Worm (Caenorhabditis elegans) whole organism, young adult: Measurements from ENCODE around the gene mif-4.
A peak's percentile ranks its signal among the peaks of the same experiment; 100 is the strongest.

Experiments
- B0261.1 ChIP-seq: sonication (generic microtip); optimal IDR thresholded peaks from 2 replicates; lab custom pipeline; 2016; ENCODE audit warnings: mild to moderate bottlenecking, missing genetic modification characterization, moderate library complexity, missing compliant biosample characterization
- B0336.3 ChIP-seq: fragments of 200-800 bp; sonication (Bioruptor generic); IDR thresholded peaks from 2 replicates; pipeline ENCODE4 v1.3.6; 2022; ENCODE audit warnings: missing genetic modification characterization, missing compliant biosample characterization
- D2030.7 ChIP-seq: fragments of 200-800 bp; sonication (Bioruptor generic); IDR thresholded peaks from 2 replicates; pipeline ENCODE4 v1.3.6; 2022; ENCODE audit warnings: missing genetic modification reagents, missing genetic modification characterization, missing compliant biosample characterization
- F57A8.1 ChIP-seq: fragments of 200-800 bp; sonication (Bioruptor generic); optimal IDR thresholded peaks from 2 replicates; lab custom pipeline; 2018; ENCODE audit warnings: mild to moderate bottlenecking, missing genetic modification characterization, moderate library complexity, missing compliant biosample characterization
- T26A5.8 ChIP-seq: sonication (generic microtip); optimal IDR thresholded peaks from 2 replicates; lab custom pipeline; 2016; ENCODE audit warnings: missing genetic modification characterization, missing compliant biosample characterization
- Y53F4B.3 ChIP-seq: fragments of 200-800 bp; sonication (Bioruptor generic); IDR thresholded peaks from 2 replicates; pipeline ENCODE4 v1.3.6; 2022; ENCODE audit warnings: missing genetic modification reagents, missing genetic modification characterization, missing compliant biosample characterization
- Y53G8AR.9 ChIP-seq: fragments of 200-800 bp; sonication (Bioruptor generic); conservative IDR thresholded peaks from 2 replicates; pipeline ENCODE4 v1.3.6; 2022; ENCODE audit warnings: missing genetic modification reagents, missing genetic modification characterization, missing compliant biosample characterization
- Y79H2A.3 ChIP-seq: fragments of 200-800 bp; sonication (Bioruptor generic); conservative IDR thresholded peaks from 2 replicates; pipeline ENCODE4 v1.3.6; 2022; ENCODE audit warnings: missing genetic modification reagents, missing genetic modification characterization, missing compliant biosample characterization
- ZK185.1 ChIP-seq: sonication (generic microtip); optimal IDR thresholded peaks from 2 replicates; lab custom pipeline; 2016; ENCODE audit warnings: mild to moderate bottlenecking, missing genetic modification characterization, missing compliant biosample characterization; ENCODE audit not compliant: poor library complexity, severe bottlenecking
- aptf-2 ChIP-seq: fragments of 200-800 bp; sonication (Bioruptor generic); conservative IDR thresholded peaks from 2 replicates; pipeline ENCODE4 v1.3.6; 2022; ENCODE audit warnings: missing genetic modification reagents, missing genetic modification characterization, missing compliant biosample characterization
- atf-7 ChIP-seq: sonication (generic microtip); optimal IDR thresholded peaks from 2 replicates; lab custom pipeline; 2017; ENCODE audit warnings: mild to moderate bottlenecking, missing genetic modification characterization, missing compliant biosample characterization
- cebp-1 ChIP-seq, 2 experiments: fragments of 200-800 bp in 1 of 2; sonication (Bioruptor generic) in 1 of 2; sonication (generic microtip) in 1 of 2; IDR thresholded peaks in 1 of 2; optimal IDR thresholded peaks in 1 of 2; 2 replicates each; pipeline versions ENCODE4 v1.3.6 to Lab custom; 2017 to 2022; ENCODE audit warnings: missing compliant biosample characterization in 2 of 2, missing genetic modification characterization in 2 of 2, mild to moderate bottlenecking in 1 of 2, missing genetic modification reagents in 1 of 2, moderate library complexity in 1 of 2
- ceh-100 ChIP-seq: fragments of 200-800 bp; sonication (Bioruptor generic); IDR thresholded peaks from 2 replicates; pipeline ENCODE4 v1.3.6; 2022; ENCODE audit warnings: missing genetic modification reagents, missing genetic modification characterization, missing compliant biosample characterization
- ceh-58 ChIP-seq: fragments of 200-800 bp; sonication (Bioruptor generic); IDR thresholded peaks from 2 replicates; pipeline ENCODE4 v1.3.6; 2022; ENCODE audit warnings: missing genetic modification characterization, missing compliant biosample characterization
- ceh-91 ChIP-seq: fragments of 200-800 bp; sonication (Bioruptor generic); IDR thresholded peaks from 2 replicates; pipeline ENCODE4 v1.3.6; 2022; ENCODE audit warnings: missing genetic modification reagents, missing genetic modification characterization, missing compliant biosample characterization
- chd-7 ChIP-seq: sonication (generic microtip); optimal IDR thresholded peaks from 2 replicates; lab custom pipeline; 2016; ENCODE audit warnings: mild to moderate bottlenecking, missing genetic modification characterization, moderate library complexity, missing compliant biosample characterization
- die-1 ChIP-seq: sonication (generic microtip); optimal IDR thresholded peaks from 2 replicates; lab custom pipeline; 2016; ENCODE audit warnings: missing genotype, mild to moderate bottlenecking, missing genetic modification characterization, missing compliant biosample characterization
- dox-1 ChIP-seq: fragments of 200-800 bp; sonication (Bioruptor generic); IDR thresholded peaks from 2 replicates; pipeline ENCODE4 v1.3.6; 2022; ENCODE audit warnings: missing genetic modification reagents, missing genetic modification characterization, missing compliant biosample characterization
- efl-1 ChIP-seq: fragments of 150-350 bp; optimal IDR thresholded peaks from 2 replicates; lab custom pipeline; 2014; ENCODE audit warnings: missing biosample characterization, missing genetic modification reagents, missing genetic modification characterization
- egl-18 ChIP-seq: fragments of 200-800 bp; sonication (Bioruptor generic); IDR thresholded peaks from 2 replicates; pipeline ENCODE4 v1.3.6; 2022; ENCODE audit warnings: missing genetic modification reagents, missing genetic modification characterization, missing compliant biosample characterization
- fkh-3 ChIP-seq: sonication (generic microtip); optimal IDR thresholded peaks from 2 replicates; lab custom pipeline; 2016; ENCODE audit warnings: mild to moderate bottlenecking, missing genetic modification characterization, missing compliant biosample characterization
- him-1 ChIP-seq: sonication (generic microtip); optimal IDR thresholded peaks from 2 replicates; lab custom pipeline; 2016; ENCODE audit warnings: missing genotype, missing genetic modification reagents, missing genetic modification characterization, missing compliant biosample characterization
- hlh-12 ChIP-seq: sonication (generic microtip); optimal IDR thresholded peaks from 2 replicates; lab custom pipeline; 2016; ENCODE audit warnings: missing genetic modification characterization, missing compliant biosample characterization
- lin-35 ChIP-seq, 3 experiments: fragments of 150-350 bp in 2 of 3; sonication (generic microtip) in 1 of 3; optimal IDR thresholded peaks; 2 replicates each; lab custom pipeline; 2014 to 2018; ENCODE audit warnings: missing biosample characterization in 3 of 3, missing genetic modification characterization in 3 of 3, missing genetic modification reagents in 3 of 3
- madf-8 ChIP-seq: fragments of 200-800 bp; sonication (Bioruptor generic); conservative IDR thresholded peaks from 2 replicates; pipeline ENCODE4 v1.3.6; 2022; ENCODE audit warnings: missing genetic modification reagents, missing genetic modification characterization, missing compliant biosample characterization
- nfya-1 ChIP-seq: sonication (generic microtip); optimal IDR thresholded peaks from 2 replicates; lab custom pipeline; 2017; ENCODE audit warnings: antibody characterized with exemption, missing compliant biosample characterization, missing genetic modification characterization, borderline replicate concordance; ENCODE audit not compliant: insufficient read depth
- nhr-80 ChIP-seq: sonication (generic microtip); optimal IDR thresholded peaks from 2 replicates; lab custom pipeline; 2016; ENCODE audit warnings: missing genetic modification characterization, missing compliant biosample characterization
- pbrm-1 ChIP-seq: fragments of 200-800 bp; sonication (Bioruptor generic); IDR thresholded peaks from 2 replicates; pipeline ENCODE4 v1.3.6; 2022; ENCODE audit warnings: missing genetic modification reagents, missing genetic modification characterization, missing compliant biosample characterization
- pha-4 ChIP-seq: fragments of 150-350 bp; sonication (generic microtip); optimal IDR thresholded peaks from 2 replicates; lab custom pipeline; 2014; ENCODE audit warnings: missing biosample characterization, missing genetic modification reagents, missing genetic modification characterization
- rcor-1 ChIP-seq: fragments of 200-800 bp; sonication (Bioruptor generic); IDR thresholded peaks from 2 replicates; pipeline ENCODE4 v1.3.6; 2022; ENCODE audit warnings: missing genetic modification reagents, missing genetic modification characterization, missing compliant biosample characterization
- rec-8 ChIP-seq, 2 experiments: sonication (generic microtip); optimal IDR thresholded peaks; 2 replicates each; lab custom pipeline; 2016; ENCODE audit warnings: mild to moderate bottlenecking in 2 of 2, missing genetic modification characterization in 2 of 2, missing genetic modification reagents in 2 of 2, missing genotype in 2 of 2, missing biosample characterization in 1 of 2, missing compliant biosample characterization in 1 of 2, moderate library complexity in 1 of 2
- repo-1 ChIP-seq: sonication (generic microtip); optimal IDR thresholded peaks from 2 replicates; lab custom pipeline; 2017; ENCODE audit warnings: mild to moderate bottlenecking, missing genetic modification characterization, missing compliant biosample characterization
- sea-2 ChIP-seq: fragments of 200-800 bp; sonication (Bioruptor generic); IDR thresholded peaks from 2 replicates; pipeline ENCODE4 v1.3.6; 2022; ENCODE audit warnings: missing genetic modification characterization, missing compliant biosample characterization
- snpc-4 ChIP-seq, 5 experiments: fragments of 150-350 bp in 1 of 5; sonication (generic microtip) in 4 of 5; optimal IDR thresholded peaks; 2 replicates each; lab custom pipeline; 2014 to 2018; ENCODE audit warnings: missing genetic modification characterization in 5 of 5, missing biosample characterization in 3 of 5, antibody characterized with exemption in 2 of 5, mild to moderate bottlenecking in 2 of 5, missing compliant biosample characterization in 2 of 5, missing genotype in 2 of 5, moderate library complexity in 2 of 5, missing genetic modification reagents in 1 of 5
- somi-1 ChIP-seq: fragments of 200-800 bp; sonication (Bioruptor generic); optimal IDR thresholded peaks from 2 replicates; lab custom pipeline; 2018; ENCODE audit warnings: mild to moderate bottlenecking, missing genetic modification characterization, missing compliant biosample characterization
- unc-130 ChIP-seq: sonication (generic microtip); optimal IDR thresholded peaks from 2 replicates; lab custom pipeline; 2016; ENCODE audit warnings: missing genetic modification reagents, missing genetic modification characterization, missing compliant biosample characterization
- xnd-1 ChIP-seq: sonication (generic microtip); optimal IDR thresholded peaks from 2 replicates; lab custom pipeline; 2016; ENCODE audit warnings: missing genotype, missing genetic modification reagents, missing genetic modification characterization, missing compliant biosample characterization
- zfh-2 ChIP-seq: fragments of 200-800 bp; sonication (Bioruptor generic); conservative IDR thresholded peaks from 2 replicates; pipeline ENCODE4 v1.3.6; 2022; ENCODE audit warnings: missing genetic modification reagents, missing genetic modification characterization, missing compliant biosample characterization
- ztf-22 ChIP-seq: fragments of 200-800 bp; sonication (Bioruptor generic); optimal IDR thresholded peaks from 2 replicates; lab custom pipeline; 2018; ENCODE audit warnings: mild to moderate bottlenecking, missing genetic modification characterization, moderate library complexity, missing compliant biosample characterization
- ztf-3 ChIP-seq: fragments of 200-800 bp; sonication (Bioruptor generic); optimal IDR thresholded peaks from 2 replicates; lab custom pipeline; 2018; ENCODE audit warnings: mild to moderate bottlenecking, missing genetic modification characterization, missing compliant biosample characterization

Gene mif-4

DNA sequence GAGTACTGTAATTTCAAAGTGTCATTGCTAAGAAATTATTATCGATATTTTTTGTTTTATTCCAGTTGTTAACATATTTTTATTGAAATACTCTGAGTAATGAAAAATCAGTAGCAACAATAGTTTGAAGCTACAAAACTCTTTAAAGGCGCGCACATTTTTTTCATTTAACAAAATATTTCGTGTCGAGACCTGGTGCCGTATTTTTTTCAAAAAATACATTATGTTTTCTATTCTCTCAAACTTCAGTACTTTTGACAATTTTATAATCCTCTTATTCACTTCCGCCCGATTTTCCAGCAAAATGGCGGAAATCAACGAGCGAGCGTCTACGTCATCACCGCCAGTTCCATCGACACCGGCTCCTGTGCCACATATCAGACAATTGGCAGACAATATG lies 1.9 kb downstream of the mif-4 start, which contains the start of gene blos-2:
Gene blos-2, plus strand, starts transcription at position 301 of the 400 bp plus-strand sequence.
- TF ChIP-seq repo-1 = peak; percentile 17
- no peak for TF ChIP-seq aptf-2 (GFP tag; lab: Robert Waterston, UW)

DNA sequence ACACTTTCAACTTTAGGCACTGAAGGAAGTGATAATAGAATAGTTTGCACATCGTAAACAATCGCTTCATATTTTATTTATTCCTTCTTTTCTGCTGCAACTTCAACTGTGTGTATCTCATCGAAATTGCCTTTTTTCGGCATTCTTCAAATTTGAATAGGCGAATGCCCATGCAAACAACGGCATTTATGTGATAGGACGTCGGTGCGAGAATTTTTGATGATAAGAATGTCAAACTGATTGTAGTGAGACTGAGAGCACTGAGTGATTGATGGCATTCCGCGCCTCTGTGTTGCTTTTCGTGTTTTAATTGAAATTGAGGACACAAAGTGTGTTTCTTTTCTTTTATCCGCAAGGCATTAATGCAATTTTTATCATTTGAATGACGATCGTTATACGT lies 5.0 kb downstream of the mif-4 start:
- TF ChIP-seq rcor-1 (GFP tag; lab: Robert Waterston, UW) = no peak
- TF ChIP-seq hlh-12 (tag; lab: Kevin White, UChicago) = no peak
- no peak for TF ChIP-seq ZK185.1 (tag; lab: Kevin White, UChicago)
- TF ChIP-seq rec-8 (tag; optimal IDR thresholded peaks at IDR 0.05; lab: Kevin White, UChicago) = no peak
- no peak for TF ChIP-seq Y79H2A.3 (GFP tag; lab: Robert Waterston, UW)
- no peak for TF ChIP-seq ztf-3 (GFP tag; lab: Kevin White, UChicago)
- TF ChIP-seq ceh-91 = no peak
- no peak for TF ChIP-seq pha-4 (tag; lab: Kevin White, UChicago)
- no peak for TF ChIP-seq T26A5.8 (tag; lab: Kevin White, UChicago)
- TF ChIP-seq B0336.3 (GFP tag; lab: Robert Waterston, UW) = 0 out of 2 replicates have a peak, but pooled peaks have one; percentile 32
- no peak for TF ChIP-seq lin-35 (GFP tag; optimal IDR thresholded peaks at IDR 0.05; lab: Kevin White, UChicago)
- TF ChIP-seq ztf-22 (GFP tag; lab: Kevin White, UChicago) = no peak
- no peak for TF ChIP-seq zfh-2 (GFP tag; lab: Robert Waterston, UW)
- TF ChIP-seq sea-2 = no peak
- TF ChIP-seq pbrm-1 = no peak
- no peak for TF ChIP-seq madf-8 (GFP tag; lab: Robert Waterston, UW)
- no peak for TF ChIP-seq D2030.7
- no peak for TF ChIP-seq B0261.1
- TF ChIP-seq egl-18 (GFP tag; lab: Robert Waterston, UW) = no peak
- no peak for TF ChIP-seq nfya-1
- no peak for TF ChIP-seq cebp-1 (GFP tag; IDR thresholded peaks at IDR 0.05; lab: Robert Waterston, UW)
- TF ChIP-seq cebp-1 (tag; optimal IDR thresholded peaks at IDR 0.05; lab: Kevin White, UChicago) = peak; percentile 40
- TF ChIP-seq repo-1 = no peak
- TF ChIP-seq xnd-1 (tag; lab: Kevin White, UChicago) = no peak
- no peak for TF ChIP-seq him-1
- no peak for TF ChIP-seq F57A8.1
- TF ChIP-seq somi-1 (GFP tag; lab: Kevin White, UChicago) = no peak
- TF ChIP-seq die-1 (tag; lab: Kevin White, UChicago) = no peak
- TF ChIP-seq ceh-58 = 0 out of 2 replicates have a peak, but pooled peaks have one; percentile 29
- TF ChIP-seq efl-1 (GFP tag; lab: Kevin White, UChicago) = no peak
- no peak for TF ChIP-seq chd-7
- no peak for TF ChIP-seq snpc-4 (GFP tag; optimal IDR thresholded peaks at IDR 0.05; lab: Kevin White, UChicago)
- TF ChIP-seq snpc-4 (tag; optimal IDR thresholded peaks at IDR 0.05; lab: Kevin White, UChicago) = no peak
- TF ChIP-seq fkh-3 (tag; lab: Kevin White, UChicago) = no peak
- no peak for TF ChIP-seq ceh-100
- TF ChIP-seq dox-1 (GFP tag; lab: Robert Waterston, UW) = peak; percentile 57
- no peak for TF ChIP-seq Y53G8AR.9 (GFP tag; lab: Robert Waterston, UW)
- TF ChIP-seq Y53F4B.3 (GFP tag; lab: Robert Waterston, UW) = no peak
- no peak for TF ChIP-seq atf-7 (tag; lab: Kevin White, UChicago)
- TF ChIP-seq nhr-80 (tag; lab: Kevin White, UChicago) = peak; percentile 88
- no peak for TF ChIP-seq unc-130
